Worm (Caenorhabditis elegans) whole organism, midembryonic: ENCODE data around the gene frpr-9.

Source experiments
- flt-1 ChIP-seq: fragments of 200-800 bp; sonication (Bioruptor generic); IDR thresholded peaks from 2 replicates; pipeline ENCODE4 v1.3.6; 2022; ENCODE audit warnings: missing genetic modification characterization, missing compliant biosample characterization
- tab-1 ChIP-seq: fragments of 200-800 bp; sonication (Bioruptor generic); IDR thresholded peaks from 2 replicates; pipeline ENCODE4 v1.3.6; 2022; ENCODE audit warnings: missing genetic modification characterization, missing compliant biosample characterization

DNA sequence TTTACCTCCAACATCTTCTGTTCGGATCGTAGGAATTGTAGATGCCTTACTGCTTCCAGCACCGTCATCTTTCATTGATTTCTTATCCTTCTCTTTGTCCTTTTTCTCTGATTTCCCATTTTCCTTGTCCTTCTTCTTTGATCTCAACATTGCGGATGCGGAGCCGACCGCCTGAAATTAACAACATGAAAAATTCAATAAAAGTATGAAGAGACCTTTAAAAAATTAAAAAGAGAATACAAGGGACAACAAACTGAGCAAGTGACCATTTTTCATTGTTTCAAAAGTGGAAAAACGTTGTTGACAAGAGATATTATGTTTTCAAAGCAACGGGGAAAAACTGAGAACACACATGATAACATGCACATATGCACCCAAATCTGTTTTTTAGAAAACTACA, 38.8 kb downstream of the frpr-9 start:
- TF ChIP-seq flt-1 (GFP tag; lab: Robert Waterston, UW) (no peak), tab-1 (GFP tag; lab: Robert Waterston, UW) (no peak)
